Worm (Caenorhabditis elegans): ENCODE results near the gene Y44F5A.1.

- TF ChIP-seq nhr-102 (tag; optimal IDR thresholded peaks at IDR 0.05), result no peak
- TF ChIP-seq nhr-76 (tag; optimal IDR thresholded peaks at IDR 0.05), result no peak
- TF ChIP-seq ceh-82 (tag; optimal IDR thresholded peaks at IDR 0.05), result no peak
- TF ChIP-seq skn-1 (tag; optimal IDR thresholded peaks at IDR 0.05), result no peak
- TF ChIP-seq lir-3 (tag; optimal IDR thresholded peaks at IDR 0.05), result no peak
- no peak for TF ChIP-seq unc-130 (GFP tag; optimal IDR thresholded peaks at IDR 0.05)
- TF ChIP-seq pha-4 (GFP tag; IDR thresholded peaks at IDR 0.05), result no peak
- TF ChIP-seq pha-4 (tag; optimal IDR thresholded peaks at IDR 0.05), result no peak
- TF ChIP-seq spr-3 (GFP tag; optimal IDR thresholded peaks at IDR 0.05), result no peak
- no peak for TF ChIP-seq nhr-77 (tag; optimal IDR thresholded peaks at IDR 0.05)
Observed at ce11 chrIII:4277762-4278161, 30.3 kb upstream of the Y44F5A.1 start.

All from whole organism, L4 larva.